Worm (Caenorhabditis elegans): Measurements from ENCODE around the gene Y61B8B.3.

The Y61B8B.3 gene

ce11 chrV:17322397-17322909 is 10.2 kb upstream of the Y61B8B.3 start, which contains the start of gene F31E9.3:
F31E9.3 (plus strand) TSS chrV:17322590.
- TF ChIP-seq tab-1 (GFP tag; IDR thresholded peaks at IDR 0.05) (no peak), flt-1 (GFP tag; IDR thresholded peaks at IDR 0.05) (no peak), ztf-29 (GFP tag; IDR thresholded peaks at IDR 0.05) (no peak), med-1 (GFP tag; optimal IDR thresholded peaks at IDR 0.05; ENCODE audit: insufficient read depth) (no peak), ref-1 (GFP tag; conservative IDR thresholded peaks at IDR 0.05) (no peak), T22C8.4 (GFP tag; IDR thresholded peaks at IDR 0.05) (no peak), klf-2 (GFP tag; conservative IDR thresholded peaks at IDR 0.05) (no peak), cog-1 (tag; optimal IDR thresholded peaks at IDR 0.05) (no peak), ztf-23 (GFP tag; IDR thresholded peaks at IDR 0.05) (no peak)

DNA sequence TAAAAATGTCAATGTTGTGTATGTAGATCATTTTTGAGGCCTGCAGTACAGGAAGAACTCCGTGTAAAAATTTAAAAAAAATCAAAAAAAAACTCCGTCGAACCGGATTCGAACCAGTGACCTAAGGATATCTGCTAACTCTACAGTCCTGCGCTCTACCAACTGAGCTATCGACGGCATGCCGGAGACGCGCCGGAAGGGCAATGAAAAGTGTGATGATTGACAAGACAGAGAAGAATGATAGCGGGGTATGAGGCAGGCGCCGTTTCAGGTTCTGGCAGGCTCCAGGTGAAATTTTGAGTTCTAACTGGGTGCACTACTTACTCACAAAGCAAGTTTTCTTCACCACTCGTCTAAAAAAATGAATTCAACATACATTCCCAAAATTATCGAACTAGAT is 5.5 kb upstream of the Y61B8B.3 start, which contains the start of gene srz-58:
srz-58 (plus strand) TSS at position 362 of the 400 bp plus-strand sequence.
- TF ChIP-seq flt-1 (GFP tag; IDR thresholded peaks at IDR 0.05) (0 out of 2 replicates have a peak, but pooled peaks have one; percentile 39), klf-2 (GFP tag; conservative IDR thresholded peaks at IDR 0.05) (0 out of 2 replicates have a peak, but pooled peaks have one; percentile 15), ztf-23 (GFP tag; IDR thresholded peaks at IDR 0.05) (no peak), med-1 (GFP tag; optimal IDR thresholded peaks at IDR 0.05; ENCODE audit: insufficient read depth) (no peak), tab-1 (GFP tag; IDR thresholded peaks at IDR 0.05) (0 out of 2 replicates have a peak, but pooled peaks have one; percentile 9)

ce11 chrV:17317297-17317696 is 5.0 kb upstream of the Y61B8B.3 start:
- TF ChIP-seq ztf-23 (GFP tag; IDR thresholded peaks at IDR 0.05), result no peak
- no peak for TF ChIP-seq klf-2 (GFP tag; conservative IDR thresholded peaks at IDR 0.05)
- no peak for TF ChIP-seq med-1 (GFP tag; optimal IDR thresholded peaks at IDR 0.05; ENCODE audit: insufficient read depth)
- no peak for TF ChIP-seq T22C8.4 (GFP tag; IDR thresholded peaks at IDR 0.05)
- no peak for TF ChIP-seq ref-1 (GFP tag; conservative IDR thresholded peaks at IDR 0.05)
- TF ChIP-seq flt-1 (GFP tag; IDR thresholded peaks at IDR 0.05), result no peak
- TF ChIP-seq tab-1 (GFP tag; IDR thresholded peaks at IDR 0.05), result no peak
- TF ChIP-seq cog-1 (tag; optimal IDR thresholded peaks at IDR 0.05), result no peak
- TF ChIP-seq ztf-29 (GFP tag; IDR thresholded peaks at IDR 0.05), result no peak

DNA sequence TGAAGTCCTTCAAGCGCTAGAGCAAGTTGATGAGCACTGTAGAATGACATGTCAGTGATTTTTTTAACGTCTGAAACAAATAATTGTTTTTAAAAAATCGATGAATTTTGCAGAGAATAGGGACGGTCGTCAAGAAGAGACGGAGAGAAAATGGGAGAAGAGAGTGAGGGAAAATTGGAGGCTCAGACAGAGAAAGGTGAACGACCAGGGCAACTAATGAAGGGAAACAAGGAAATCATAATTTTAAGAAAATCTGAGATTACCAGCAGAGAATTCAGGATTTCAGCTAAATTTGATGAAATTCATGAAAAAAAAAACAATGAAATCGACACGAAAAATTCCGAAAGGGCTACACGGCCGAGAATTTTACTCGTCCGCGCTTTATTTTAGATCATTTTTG is 2.8 kb upstream of the Y61B8B.3 start, which contains the start of gene F31E9.6:
F31E9.6 (minus strand) TSS at position 91 of the 400 bp plus-strand sequence.
- TF ChIP-seq ref-1 (GFP tag; conservative IDR thresholded peaks at IDR 0.05), result no peak
- no peak for TF ChIP-seq klf-2 (GFP tag; conservative IDR thresholded peaks at IDR 0.05)
- TF ChIP-seq med-1 (GFP tag; optimal IDR thresholded peaks at IDR 0.05; ENCODE audit: insufficient read depth), result no peak
- TF ChIP-seq ztf-23 (GFP tag; IDR thresholded peaks at IDR 0.05), result no peak
- no peak for TF ChIP-seq tab-1 (GFP tag; IDR thresholded peaks at IDR 0.05)
- TF ChIP-seq ztf-29 (GFP tag; IDR thresholded peaks at IDR 0.05), result no peak
- no peak for TF ChIP-seq cog-1 (tag; optimal IDR thresholded peaks at IDR 0.05)
- no peak for TF ChIP-seq flt-1 (GFP tag; IDR thresholded peaks at IDR 0.05)
- TF ChIP-seq T22C8.4 (GFP tag; IDR thresholded peaks at IDR 0.05), result no peak

- TF ChIP-seq klf-2 (GFP tag; conservative IDR thresholded peaks at IDR 0.05) (no peak), med-1 (GFP tag; optimal IDR thresholded peaks at IDR 0.05; ENCODE audit: insufficient read depth) (no peak), tab-1 (GFP tag; IDR thresholded peaks at IDR 0.05) (no peak)
These were observed 4.4 kb downstream of the Y61B8B.3 start for ce11 chrV:17307926-17308325.

DNA sequence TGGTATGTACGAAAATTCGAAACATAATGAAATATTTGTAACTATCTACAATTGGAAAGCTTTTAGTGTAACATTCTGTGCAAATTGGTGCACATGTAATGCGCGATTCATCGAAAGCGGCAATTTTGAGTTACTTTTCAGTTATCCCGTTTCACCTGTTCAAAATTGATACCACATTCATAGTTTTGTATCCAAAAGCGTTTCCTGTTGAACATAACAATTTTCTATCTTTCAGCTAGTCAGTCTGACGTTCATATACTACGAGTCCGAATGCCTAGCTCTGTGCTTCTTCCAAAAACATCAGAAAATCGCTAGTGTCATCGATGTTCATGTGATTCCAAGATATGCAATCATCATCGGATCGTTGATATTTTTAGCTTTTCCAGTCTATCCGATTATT is 8.9 kb downstream of the Y61B8B.3 start:
- TF ChIP-seq T22C8.4 (GFP tag; IDR thresholded peaks at IDR 0.05) (no peak), flt-1 (GFP tag; IDR thresholded peaks at IDR 0.05) (no peak), ztf-29 (GFP tag; IDR thresholded peaks at IDR 0.05) (no peak), ztf-23 (GFP tag; IDR thresholded peaks at IDR 0.05) (no peak), klf-2 (GFP tag; conservative IDR thresholded peaks at IDR 0.05) (no peak), med-1 (GFP tag; optimal IDR thresholded peaks at IDR 0.05; ENCODE audit: insufficient read depth) (no peak), ref-1 (GFP tag; conservative IDR thresholded peaks at IDR 0.05) (no peak), tab-1 (GFP tag; IDR thresholded peaks at IDR 0.05) (no peak), cog-1 (tag; optimal IDR thresholded peaks at IDR 0.05) (no peak)

- TF ChIP-seq cog-1 (tag; optimal IDR thresholded peaks at IDR 0.05) (no peak), ztf-23 (GFP tag; IDR thresholded peaks at IDR 0.05) (no peak), med-1 (GFP tag; optimal IDR thresholded peaks at IDR 0.05; ENCODE audit: insufficient read depth) (no peak), ref-1 (GFP tag; conservative IDR thresholded peaks at IDR 0.05) (no peak), flt-1 (GFP tag; IDR thresholded peaks at IDR 0.05) (no peak), klf-2 (GFP tag; conservative IDR thresholded peaks at IDR 0.05) (no peak), T22C8.4 (GFP tag; IDR thresholded peaks at IDR 0.05) (no peak), ztf-29 (GFP tag; IDR thresholded peaks at IDR 0.05) (no peak), tab-1 (GFP tag; IDR thresholded peaks at IDR 0.05) (no peak)
These were observed 9.5 kb downstream of the Y61B8B.3 start, which contains the start of gene sri-70 for ce11 chrV:17302754-17303153. sri-70 (plus strand) TSS chrV:17303054.

- no peak for TF ChIP-seq tab-1 (GFP tag; IDR thresholded peaks at IDR 0.05)
- no peak for TF ChIP-seq ref-1 (GFP tag; conservative IDR thresholded peaks at IDR 0.05)
- no peak for TF ChIP-seq klf-2 (GFP tag; conservative IDR thresholded peaks at IDR 0.05)
- TF ChIP-seq cog-1 (tag; optimal IDR thresholded peaks at IDR 0.05), result no peak
- no peak for TF ChIP-seq ztf-29 (GFP tag; IDR thresholded peaks at IDR 0.05)
- TF ChIP-seq T22C8.4 (GFP tag; IDR thresholded peaks at IDR 0.05), result no peak
- no peak for TF ChIP-seq med-1 (GFP tag; optimal IDR thresholded peaks at IDR 0.05; ENCODE audit: insufficient read depth)
- TF ChIP-seq ztf-23 (GFP tag; IDR thresholded peaks at IDR 0.05), result no peak
- no peak for TF ChIP-seq flt-1 (GFP tag; IDR thresholded peaks at IDR 0.05)
These were observed 10.9 kb downstream of the Y61B8B.3 start, which contains the start of gene K10G4.5 for ce11 chrV:17301375-17301774. K10G4.5 (minus strand) TSS chrV:17301475.

ce11 chrV:17298657-17299056 is 13.6 kb downstream of the Y61B8B.3 start:
- TF ChIP-seq flt-1 (GFP tag; IDR thresholded peaks at IDR 0.05) (no peak), cog-1 (tag; optimal IDR thresholded peaks at IDR 0.05) (no peak), klf-2 (GFP tag; conservative IDR thresholded peaks at IDR 0.05) (no peak), tab-1 (GFP tag; IDR thresholded peaks at IDR 0.05) (no peak), med-1 (GFP tag; optimal IDR thresholded peaks at IDR 0.05; ENCODE audit: insufficient read depth) (no peak), ztf-29 (GFP tag; IDR thresholded peaks at IDR 0.05) (no peak), T22C8.4 (GFP tag; IDR thresholded peaks at IDR 0.05) (no peak), ztf-23 (GFP tag; IDR thresholded peaks at IDR 0.05) (no peak), ref-1 (GFP tag; conservative IDR thresholded peaks at IDR 0.05) (no peak)

All from whole organism, midembryonic.